Fruit fly (Drosophila melanogaster): ENCODE results near the gene CG17350.

Gene CG17350

DNA sequence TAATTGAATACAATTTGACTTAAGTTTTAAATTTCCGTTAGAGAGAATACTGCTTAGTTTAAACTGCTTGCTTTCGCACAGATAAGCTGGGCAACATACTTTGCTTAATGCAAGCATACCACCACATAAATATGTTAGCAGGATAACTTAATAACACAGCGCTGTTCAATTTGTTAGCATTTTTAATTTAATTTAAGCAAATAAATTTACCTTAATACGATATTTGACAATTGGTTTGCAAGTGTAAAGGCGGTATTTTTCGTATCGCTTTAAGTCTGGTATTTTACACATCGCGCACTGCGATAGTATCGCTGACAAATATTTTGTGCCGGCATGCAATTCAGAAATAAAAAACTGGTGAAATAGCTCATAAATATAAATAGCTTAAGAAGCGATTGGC lies 49.6 kb downstream of the CG17350 start, which contains the start of gene RtcB (continued):
- TF ChIP-seq B-H2 (GFP tag; optimal IDR thresholded peaks at IDR 0.05) (no peak), mam (GFP tag; optimal IDR thresholded peaks at IDR 0.05) (no peak), otp (GFP tag; IDR thresholded peaks at IDR 0.05) (no peak), CG14667 (GFP tag; IDR thresholded peaks at IDR 0.05) (no peak), CG18764 (GFP tag; optimal IDR thresholded peaks at IDR 0.05) (no peak), NC2α (GFP tag; optimal IDR thresholded peaks at IDR 0.05) (no peak), pho (GFP tag; optimal IDR thresholded peaks at IDR 0.05) (peak; percentile 34), CG3995 (GFP tag; optimal IDR thresholded peaks at IDR 0.05) (peak; percentile 42), trh (GFP tag; optimal IDR thresholded peaks at IDR 0.05) (no peak), sisA (GFP tag; IDR thresholded peaks at IDR 0.05) (peak; percentile 24; the same call in 1 of the 2 replicates), CG7357 (GFP tag; IDR thresholded peaks at IDR 0.05) (no peak), sd (tag; optimal IDR thresholded peaks at IDR 0.05) (peak; percentile 71), corto (GFP tag; optimal IDR thresholded peaks at IDR 0.05) (no peak), scrt (GFP tag; optimal IDR thresholded peaks at IDR 0.05) (no peak), CG11398 (GFP tag; optimal IDR thresholded peaks at IDR 0.05) (no peak), CG43689 (GFP tag; IDR thresholded peaks at IDR 0.05) (no peak), CG4854 (GFP tag; optimal IDR thresholded peaks at IDR 0.05) (no peak), run (tag; optimal IDR thresholded peaks at IDR 0.05) (no peak), CG9215 (GFP tag; IDR thresholded peaks at IDR 0.05) (no peak), odd (GFP tag; optimal IDR thresholded peaks at IDR 0.05) (no peak), CG15696 (tag; optimal IDR thresholded peaks at IDR 0.05) (no peak), cas (GFP tag; IDR thresholded peaks at IDR 0.05) (no peak), Hr51 (GFP tag; optimal IDR thresholded peaks at IDR 0.05) (no peak), sim (GFP tag; IDR thresholded peaks at IDR 0.05) (no peak), gem (tag; optimal IDR thresholded peaks at IDR 0.05) (peak; percentile 19), ato (GFP tag; IDR thresholded peaks at IDR 0.05; ENCODE audit: partially characterized antibody) (peak; percentile 89), CG10462 (GFP tag; optimal IDR thresholded peaks at IDR 0.05) (no peak), CG8924 (tag; optimal IDR thresholded peaks at IDR 0.05) (no peak), Atf6 (GFP tag; IDR thresholded peaks at IDR 0.05) (no peak), CG17612 (GFP tag; IDR thresholded peaks at IDR 0.05) (no peak), CG8281 (tag; optimal IDR thresholded peaks at IDR 0.05) (no peak), sug (tag; optimal IDR thresholded peaks at IDR 0.05) (peak; percentile 12), CHES-1-like (GFP tag; optimal IDR thresholded peaks at IDR 0.05) (no peak), pb (GFP tag; optimal IDR thresholded peaks at IDR 0.05) (no peak), HLHmδ (GFP tag; optimal IDR thresholded peaks at IDR 0.05) (no peak), BEAF-32 (GFP tag; optimal IDR thresholded peaks at IDR 0.05) (peak; percentile 97), Usf (GFP tag; optimal IDR thresholded peaks at IDR 0.05) (no peak), wor (GFP tag; IDR thresholded peaks at IDR 0.05) (no peak), Ada2b (GFP tag; IDR thresholded peaks at IDR 0.05) (no peak), CG16815 (GFP tag; optimal IDR thresholded peaks at IDR 0.05) (no peak), CG6175 (GFP tag; IDR thresholded peaks at IDR 0.05) (no peak), Oli (tag; optimal IDR thresholded peaks at IDR 0.05) (no peak), E2f2 (GFP tag; IDR thresholded peaks at IDR 0.05) (peak; percentile 74), Spps (tag; optimal IDR thresholded peaks at IDR 0.05) (no peak), Dll (GFP tag; IDR thresholded peaks at IDR 0.05; ENCODE audit: partially characterized antibody) (peak; percentile 98), abd-A (tag; optimal IDR thresholded peaks at IDR 0.05) (no peak), vfl (GFP tag; optimal IDR thresholded peaks at IDR 0.05) (no peak), hkb (optimal IDR thresholded peaks at IDR 0.05) (peak; percentile 1), hkb (GFP tag; IDR thresholded peaks at IDR 0.05) (no peak), lmd (GFP tag; IDR thresholded peaks at IDR 0.05) (no peak), CG12104 (GFP tag; optimal IDR thresholded peaks at IDR 0.05) (no peak), kay (GFP tag; optimal IDR thresholded peaks at IDR 0.05) (no peak), Mrtf (GFP tag; IDR thresholded peaks at IDR 0.05) (no peak)
